Fruit fly (Drosophila melanogaster) whole organism, embryonic: ENCODE data around the gene SamDC.
A peak's percentile ranks its signal among the peaks of the same experiment; 100 is the strongest.

Source experiments
- Bgb ChIP-seq: fragments of 200-800 bp; sonication (Bioruptor generic); IDR thresholded peaks from 2 replicates; pipeline ENCODE4 v1.3.6; 2022; ENCODE audit warnings: missing biosample characterization, missing genetic modification characterization; ENCODE audit not compliant: partially characterized antibody
- CG10267 ChIP-seq: fragments of 200-800 bp; sonication (Bioruptor generic); optimal IDR thresholded peaks from 2 replicates; lab custom pipeline; 2018; ENCODE audit warnings: missing biosample characterization, mild to moderate bottlenecking, missing genetic modification characterization, moderate library complexity
- CG11247 ChIP-seq: fragments of 200-800 bp; sonication (Bioruptor generic); IDR thresholded peaks from 2 replicates; pipeline ENCODE4 v1.3.6; 2022; ENCODE audit warnings: missing biosample characterization, missing genetic modification characterization
- CG11456 ChIP-seq: fragments of 200-800 bp; sonication (Bioruptor generic); IDR thresholded peaks from 3 replicates; pipeline ENCODE4 v1.3.6; 2022; ENCODE audit warnings: missing biosample characterization, missing genetic modification characterization
- CG12942 ChIP-seq: fragments of 200-800 bp; sonication (Bioruptor generic); optimal IDR thresholded peaks from 3 replicates; lab custom pipeline; 2016; ENCODE audit warnings: missing biosample characterization, missing genetic modification characterization
- CG13296 ChIP-seq: fragments of 200-800 bp; sonication (Bioruptor generic); optimal IDR thresholded peaks from 3 replicates; lab custom pipeline; 2018; ENCODE audit warnings: missing biosample characterization, mild to moderate bottlenecking, missing genetic modification characterization
- CG14667 ChIP-seq: fragments of 200-800 bp; sonication (Bioruptor generic); IDR thresholded peaks from 2 replicates; pipeline ENCODE4 v1.3.6; 2022; ENCODE audit warnings: missing biosample characterization, missing genetic modification characterization
- CG14710 ChIP-seq: fragments of 200-800 bp; sonication (Bioruptor generic); optimal IDR thresholded peaks from 3 replicates; lab custom pipeline; 2019; ENCODE audit warnings: missing biosample characterization, mild to moderate bottlenecking, missing genetic modification characterization, moderate library complexity
- CG14860 ChIP-seq: fragments of 200-800 bp; sonication (Bioruptor generic); IDR thresholded peaks from 3 replicates; pipeline ENCODE4 v1.3.6; 2022; ENCODE audit warnings: missing biosample characterization, missing genetic modification characterization; ENCODE audit not compliant: partially characterized antibody
- CG1602 ChIP-seq: fragments of 200-800 bp; sonication (Bioruptor generic); optimal IDR thresholded peaks from 3 replicates; lab custom pipeline; 2016; ENCODE audit warnings: missing biosample characterization, missing genetic modification characterization
- CG17361 ChIP-seq: fragments of 200-800 bp; sonication (Bioruptor generic); IDR thresholded peaks from 3 replicates; pipeline ENCODE4 v1.3.6; 2022; ENCODE audit warnings: missing biosample characterization, missing genetic modification characterization
- CG18262 ChIP-seq: fragments of 200-800 bp; optimal IDR thresholded peaks from 3 replicates; lab custom pipeline; 2019; ENCODE audit warnings: missing biosample characterization, mild to moderate bottlenecking, missing genetic modification characterization, moderate library complexity
- CG2875 ChIP-seq: fragments of 200-800 bp; sonication (Bioruptor generic); optimal IDR thresholded peaks from 2 replicates; lab custom pipeline; 2017; ENCODE audit warnings: missing biosample characterization, mild to moderate bottlenecking, missing genetic modification characterization, missing genetic modification reagents
- CG32532 ChIP-seq: fragments of 200-800 bp; sonication (Bioruptor generic); IDR thresholded peaks from 2 replicates; pipeline ENCODE4 v1.3.6; 2022; ENCODE audit warnings: missing biosample characterization, missing genetic modification characterization
- CG3407 ChIP-seq: fragments of 200-800 bp; sonication (Bioruptor generic); optimal IDR thresholded peaks from 2 replicates; lab custom pipeline; 2018; ENCODE audit warnings: missing biosample characterization, mild to moderate bottlenecking, missing genetic modification characterization
- CG42726 ChIP-seq: fragments of 200-800 bp; sonication (Bioruptor generic); IDR thresholded peaks from 2 replicates; pipeline ENCODE4 v1.3.6; 2022; ENCODE audit warnings: missing biosample characterization, missing genetic modification characterization; ENCODE audit not compliant: partially characterized antibody
- CG6272 ChIP-seq: fragments of 200-800 bp; sonication (Bioruptor generic); IDR thresholded peaks from 2 replicates; pipeline ENCODE4 v1.3.6; 2022; ENCODE audit warnings: missing biosample characterization, missing genetic modification characterization
- Chrac-16 ChIP-seq: fragments of 200-800 bp; sonication (Bioruptor generic); optimal IDR thresholded peaks from 3 replicates; lab custom pipeline; 2016; ENCODE audit warnings: missing biosample characterization, missing genetic modification characterization
- D19A ChIP-seq: fragments of 200-800 bp; optimal IDR thresholded peaks from 3 replicates; lab custom pipeline; 2019; ENCODE audit warnings: missing biosample characterization, mild to moderate bottlenecking, missing genetic modification characterization, moderate library complexity
- Dek ChIP-seq: fragments of 200-800 bp; sonication (Bioruptor generic); optimal IDR thresholded peaks from 3 replicates; lab custom pipeline; 2019; ENCODE audit warnings: missing biosample characterization, mild to moderate bottlenecking, missing genetic modification characterization, moderate library complexity
- ERR ChIP-seq: fragments of 200-800 bp; sonication (Bioruptor generic); optimal IDR thresholded peaks from 2 replicates; lab custom pipeline; 2016; ENCODE audit warnings: missing biosample characterization, missing genetic modification characterization
- HmgZ ChIP-seq: fragments of 200-800 bp; sonication (Bioruptor generic); optimal IDR thresholded peaks from 2 replicates; lab custom pipeline; 2018; ENCODE audit warnings: missing biosample characterization, mild to moderate bottlenecking, missing genetic modification characterization
- MTF-1 ChIP-seq: fragments of 200-800 bp; sonication (Bioruptor generic); optimal IDR thresholded peaks from 2 replicates; lab custom pipeline; 2018; ENCODE audit warnings: missing biosample characterization, mild to moderate bottlenecking, missing genetic modification characterization, borderline replicate concordance
- Nf-YA ChIP-seq: fragments of 200-800 bp; sonication (Bioruptor generic); IDR thresholded peaks from 2 replicates; pipeline ENCODE4 v1.3.6; 2022; ENCODE audit warnings: missing biosample characterization, missing genetic modification characterization
- NfI ChIP-seq: fragments of 200-800 bp; sonication (Bioruptor generic); optimal IDR thresholded peaks from 3 replicates; lab custom pipeline; 2018; ENCODE audit warnings: missing biosample characterization, mild to moderate bottlenecking, missing genetic modification characterization, moderate library complexity
- Tbp ChIP-seq: fragments of >200 bp; optimal IDR thresholded peaks from 2 replicates; lab custom pipeline; 2018; ENCODE audit warnings: missing biosample characterization, missing genetic modification characterization
- Vsx1 ChIP-seq: fragments of 200-800 bp; sonication (Bioruptor generic); optimal IDR thresholded peaks from 2 replicates; lab custom pipeline; 2017; ENCODE audit warnings: missing biosample characterization, mild to moderate bottlenecking, missing genetic modification characterization, missing genetic modification reagents
- bcd ChIP-seq: fragments of 200-800 bp; sonication (Bioruptor generic); optimal IDR thresholded peaks from 2 replicates; lab custom pipeline; 2017; ENCODE audit warnings: missing biosample characterization, mild to moderate bottlenecking, missing genetic modification characterization
- btn ChIP-seq: fragments of 200-800 bp; sonication (Bioruptor generic); optimal IDR thresholded peaks from 2 replicates; lab custom pipeline; 2016; ENCODE audit warnings: missing biosample characterization, missing genetic modification characterization
- crp ChIP-seq, 2 experiments: fragments of 200-800 bp; sonication (Bioruptor generic); optimal IDR thresholded peaks; 2 replicates in 1 of 2; 3 replicates in 1 of 2; lab custom pipeline; 2017; ENCODE audit warnings: missing biosample characterization in 2 of 2, missing genetic modification characterization in 2 of 2, mild to moderate bottlenecking in 1 of 2, moderate library complexity in 1 of 2
- dan ChIP-seq: fragments of 200-800 bp; sonication (Bioruptor generic); IDR thresholded peaks from 2 replicates; pipeline ENCODE4 v1.3.6; 2022; ENCODE audit warnings: missing biosample characterization, missing genetic modification characterization
- gcm ChIP-seq: fragments of 200-800 bp; sonication (Bioruptor generic); optimal IDR thresholded peaks from 2 replicates; lab custom pipeline; 2019; ENCODE audit warnings: missing biosample characterization, mild to moderate bottlenecking, missing genetic modification characterization, moderate library complexity
- gem ChIP-seq: fragments of 200-800 bp; sonication (Bioruptor generic); optimal IDR thresholded peaks from 2 replicates; lab custom pipeline; 2019; ENCODE audit warnings: missing biosample characterization, mild to moderate bottlenecking, missing genetic modification characterization, moderate library complexity
- grau ChIP-seq: fragments of 200-800 bp; optimal IDR thresholded peaks from 3 replicates; lab custom pipeline; 2019; ENCODE audit warnings: missing biosample characterization, mild to moderate bottlenecking, missing genetic modification characterization, moderate library complexity
- lilli ChIP-seq: fragments of 200-800 bp; sonication (Bioruptor generic); optimal IDR thresholded peaks from 3 replicates; lab custom pipeline; 2016; ENCODE audit warnings: missing biosample characterization, missing genetic modification characterization
- maf-S ChIP-seq: fragments of 200-800 bp; sonication (Bioruptor generic); optimal IDR thresholded peaks from 2 replicates; lab custom pipeline; 2016; ENCODE audit warnings: missing biosample characterization, missing genetic modification characterization
- nmo ChIP-seq: fragments of 200-800 bp; sonication (Bioruptor generic); optimal IDR thresholded peaks from 2 replicates; lab custom pipeline; 2018; ENCODE audit warnings: missing biosample characterization, mild to moderate bottlenecking, missing genetic modification characterization, moderate library complexity
- nom ChIP-seq: fragments of 200-800 bp; sonication (Bioruptor generic); optimal IDR thresholded peaks from 2 replicates; lab custom pipeline; 2017; ENCODE audit warnings: missing biosample characterization, missing genetic modification characterization, mild to moderate bottlenecking, moderate library complexity, missing genetic modification reagents
- p53 ChIP-seq: fragments of 200-800 bp; sonication (Bioruptor generic); optimal IDR thresholded peaks from 2 replicates; lab custom pipeline; 2016; ENCODE audit warnings: missing biosample characterization, missing genetic modification characterization
- pan ChIP-seq, 4 experiments: fragments of >200 bp in 3 of 4; fragments of 200-800 bp in 1 of 4; sonication (Bioruptor generic) in 1 of 4; optimal IDR thresholded peaks in 3 of 4; IDR thresholded peaks in 1 of 4; 2 replicates each; pipeline versions ENCODE4 v1.3.6 to Lab custom; 2017 to 2022; ENCODE audit warnings: missing biosample characterization in 2 of 4, missing genetic modification characterization in 2 of 4, mixed read lengths in 1 of 4
- pho ChIP-seq: fragments of 200-800 bp; sonication (Bioruptor generic); optimal IDR thresholded peaks from 2 replicates; lab custom pipeline; 2016; ENCODE audit warnings: missing biosample characterization, missing genetic modification characterization
- schlank ChIP-seq: fragments of 200-800 bp; sonication (Bioruptor generic); optimal IDR thresholded peaks from 2 replicates; lab custom pipeline; 2018; ENCODE audit warnings: missing biosample characterization, mild to moderate bottlenecking, missing genetic modification characterization
- sens ChIP-seq: fragments of 200-800 bp; sonication (Bioruptor generic); peaks from one replicate; lab custom pipeline; 2016; ENCODE audit warnings: missing biosample characterization, missing genetic modification characterization
- sima ChIP-seq: fragments of 200-800 bp; sonication (Bioruptor generic); optimal IDR thresholded peaks from 2 replicates; lab custom pipeline; 2016; ENCODE audit warnings: missing biosample characterization, missing genetic modification characterization
- trem ChIP-seq: fragments of 200-800 bp; optimal IDR thresholded peaks from 3 replicates; lab custom pipeline; 2019; ENCODE audit warnings: missing biosample characterization, mild to moderate bottlenecking, missing genetic modification characterization, moderate library complexity
- usp ChIP-seq: fragments of >200 bp; optimal IDR thresholded peaks from 2 replicates; lab custom pipeline; 2017; ENCODE audit warnings: missing biosample characterization, missing genetic modification characterization
- zen2 ChIP-seq: fragments of 200-800 bp; sonication (Bioruptor generic); IDR thresholded peaks from 3 replicates; pipeline ENCODE4 v1.3.6; 2022; ENCODE audit warnings: missing biosample characterization, missing genetic modification characterization; ENCODE audit not compliant: partially characterized antibody

Gene SamDC

dm6 chr2L:10299810-10300147 lies 39.5 kb upstream of the SamDC start, which contains the start of gene CYLD (continued):
- TF ChIP-seq zen2 (GFP tag; lab: Robert Waterston, UW) (no peak), CG3407 (peak; percentile 20), Nf-YA (GFP tag; lab: Robert Waterston, UW) (0 out of 2 replicates have a peak, but pooled peaks have one; percentile 35), nom (GFP tag; lab: Kevin White, UChicago) (peak; percentile 26), CG1602 (peak; percentile 59), CG12942 (peak; percentile 60)

- TF ChIP-seq D19A (tag; lab: Kevin White, UChicago), result peak; percentile 8
- TF ChIP-seq NfI (GFP tag; lab: Kevin White, UChicago), result no peak
Observed at dm6 chr2L:10301918-10302317, 37.3 kb upstream of the SamDC start, which contains the start of gene CG13138. TSS of gene CG13138 (minus strand) at chr2L:10302018.

dm6 chr2L:10303786-10304185 lies 35.5 kb upstream of the SamDC start, which contains the start of gene nmd:
TSS of gene nmd (minus strand) at chr2L:10303947.
- TF ChIP-seq lilli (GFP tag; lab: Kevin White, UChicago) (peak; percentile 28), CG32532 (GFP tag; lab: Robert Waterston, UW) (no peak), CG42726 (GFP tag; lab: Robert Waterston, UW) (no peak), CG17361 (GFP tag; lab: Robert Waterston, UW) (0 out of 3 replicates have a peak, but pooled peaks have one; percentile 24), usp (GFP tag; lab: Kevin White, UChicago) (no peak), MTF-1 (no peak), crp (GFP tag; optimal IDR thresholded peaks at IDR 0.05; lab: Kevin White, UChicago) (no peak), dan (no peak), ERR (GFP tag; lab: Kevin White, UChicago) (no peak), CG2875 (GFP tag; lab: Kevin White, UChicago) (no peak), CG14710 (tag; lab: Kevin White, UChicago) (peak; percentile 42), sima (GFP tag; lab: Kevin White, UChicago) (no peak), Vsx1 (no peak), schlank (tag; lab: Kevin White, UChicago) (no peak), bcd (GFP tag; lab: Kevin White, UChicago) (no peak), Chrac-16 (GFP tag; lab: Kevin White, UChicago) (peak; percentile 12), gem (peak; percentile 16), CG11247 (GFP tag; lab: Robert Waterston, UW) (no peak), trem (tag; lab: Kevin White, UChicago) (peak; percentile 98), CG11456 (GFP tag; lab: Robert Waterston, UW) (no peak), CG13296 (GFP tag; lab: Kevin White, UChicago) (no peak), maf-S (GFP tag; lab: Kevin White, UChicago) (peak; percentile 9), nmo (peak; percentile 41), CG10267 (tag; lab: Kevin White, UChicago) (peak; percentile 14), Dek (tag; lab: Kevin White, UChicago) (peak; percentile 48), btn (no peak), p53 (GFP tag; lab: Kevin White, UChicago) (peak; percentile 36), CG18262 (tag; lab: Kevin White, UChicago) (no peak), pan (optimal IDR thresholded peaks at IDR 0.05; lab: Kevin White, UChicago) (no peak), pan (GFP tag; optimal IDR thresholded peaks at IDR 0.05 in 1 of 2, IDR thresholded peaks at IDR 0.05 in 1 of 2) (no peak), CG6272 (GFP tag; lab: Robert Waterston, UW) (no peak), Bgb (peak; percentile 53; the same call in 1 of the 2 replicates), CG14667 (GFP tag; lab: Robert Waterston, UW) (no peak), pho (peak; percentile 5), Tbp (no peak), sens (GFP tag; lab: Kevin White, UChicago) (no peak), gcm (no peak), grau (tag; lab: Kevin White, UChicago) (peak; percentile 6), CG14860 (GFP tag; lab: Robert Waterston, UW) (no peak), HmgZ (tag; lab: Kevin White, UChicago) (peak; percentile 19)
